Fruit fly (Drosophila melanogaster) whole organism, embryonic: ENCODE results near the gene CG31792.

Source experiments
- Asciz ChIP-seq: fragments of 200-800 bp; sonication (Bioruptor generic); optimal IDR thresholded peaks from 2 replicates; lab custom pipeline; 2017; ENCODE audit warnings: missing biosample characterization, mild to moderate bottlenecking, missing genetic modification characterization, missing genetic modification reagents
- Awh ChIP-seq: fragments of 200-800 bp; sonication (Bioruptor generic); IDR thresholded peaks from 2 replicates; pipeline ENCODE4, ENCODE4 v1.3.6; 2022; ENCODE audit warnings: missing biosample characterization, missing genetic modification characterization
- B-H2 ChIP-seq: fragments of 200-800 bp; sonication (Bioruptor generic); optimal IDR thresholded peaks from 2 replicates; lab custom pipeline; 2018; ENCODE audit warnings: missing biosample characterization, mild to moderate bottlenecking, missing genetic modification characterization
- BEAF-32 ChIP-seq: fragments of 200-800 bp; sonication (Bioruptor generic); optimal IDR thresholded peaks from 3 replicates; lab custom pipeline; 2017; ENCODE audit warnings: missing biosample characterization, missing genetic modification characterization, mild to moderate bottlenecking, moderate library complexity, missing genetic modification reagents
- CG10654 ChIP-seq: fragments of 200-800 bp; sonication (Bioruptor generic); optimal IDR thresholded peaks from 2 replicates; lab custom pipeline; 2016; ENCODE audit warnings: missing biosample characterization, missing genetic modification characterization
- CG10979 ChIP-seq: fragments of 200-800 bp; sonication (Bioruptor generic); optimal IDR thresholded peaks from 2 replicates; lab custom pipeline; 2018; ENCODE audit warnings: missing biosample characterization, mild to moderate bottlenecking, missing genetic modification characterization, moderate library complexity
- CG11085 ChIP-seq: fragments of 200-800 bp; sonication (Bioruptor generic); IDR thresholded peaks from 2 replicates; pipeline ENCODE4 v1.3.6; 2022; ENCODE audit warnings: missing biosample characterization, missing genetic modification characterization
- CG12659 ChIP-seq: fragments of 200-800 bp; sonication (Bioruptor generic); optimal IDR thresholded peaks from 3 replicates; lab custom pipeline; 2017; ENCODE audit warnings: mild to moderate bottlenecking, missing biosample characterization, missing genetic modification reagents, missing genetic modification characterization
- CG13624 ChIP-seq: fragments of 200-800 bp; sonication (Bioruptor generic); optimal IDR thresholded peaks from 2 replicates; lab custom pipeline; 2016; ENCODE audit warnings: missing biosample characterization, missing genetic modification characterization
- CG14860 ChIP-seq: fragments of 200-800 bp; sonication (Bioruptor generic); IDR thresholded peaks from 3 replicates; pipeline ENCODE4 v1.3.6; 2022; ENCODE audit warnings: missing biosample characterization, missing genetic modification characterization; ENCODE audit not compliant: partially characterized antibody
- CG15514 ChIP-seq: fragments of 200-800 bp; sonication (Bioruptor generic); optimal IDR thresholded peaks from 3 replicates; lab custom pipeline; 2017; ENCODE audit warnings: missing biosample characterization, missing genetic modification characterization, mild to moderate bottlenecking, moderate library complexity, missing genetic modification reagents
- CG17612 ChIP-seq: fragments of 200-800 bp; sonication (Bioruptor generic); IDR thresholded peaks from 2 replicates; pipeline ENCODE4 v1.3.6; 2022; ENCODE audit warnings: missing biosample characterization, missing genetic modification characterization
- CG18476 ChIP-seq: fragments of 200-800 bp; sonication (Bioruptor generic); optimal IDR thresholded peaks from 2 replicates; lab custom pipeline; 2016; ENCODE audit warnings: missing biosample characterization, mild to moderate bottlenecking, missing genetic modification characterization
- CG31388 ChIP-seq: fragments of 200-800 bp; sonication (Bioruptor generic); optimal IDR thresholded peaks from 2 replicates; lab custom pipeline; 2016; ENCODE audit warnings: missing biosample characterization, missing genetic modification characterization
- CG32767 ChIP-seq: fragments of 200-800 bp; sonication (Bioruptor generic); IDR thresholded peaks from 2 replicates; pipeline ENCODE4 v1.3.6; 2022; ENCODE audit warnings: missing biosample characterization, missing genetic modification characterization
- CG6813 ChIP-seq: fragments of 200-800 bp; sonication (Bioruptor generic); optimal IDR thresholded peaks from 2 replicates; lab custom pipeline; 2017; ENCODE audit warnings: missing biosample characterization, missing genetic modification characterization, mild to moderate bottlenecking, moderate library complexity, missing genetic modification reagents
- CG7839 ChIP-seq: fragments of 200-800 bp; sonication (Bioruptor generic); optimal IDR thresholded peaks from 3 replicates; lab custom pipeline; 2018; ENCODE audit warnings: missing biosample characterization, mild to moderate bottlenecking, missing genetic modification characterization, moderate library complexity
- CG7963 ChIP-seq: fragments of 200-800 bp; sonication (Bioruptor generic); IDR thresholded peaks from 3 replicates; pipeline ENCODE4 v1.3.6; 2022; ENCODE audit warnings: missing biosample characterization, missing genetic modification characterization; ENCODE audit not compliant: partially characterized antibody
- CG9817 ChIP-seq: fragments of 200-800 bp; sonication (Bioruptor generic); optimal IDR thresholded peaks from 2 replicates; lab custom pipeline; 2018; ENCODE audit warnings: missing biosample characterization, mild to moderate bottlenecking, missing genetic modification characterization, moderate library complexity
- Camta ChIP-seq: fragments of 200-800 bp; sonication (Bioruptor generic); optimal IDR thresholded peaks from 2 replicates; lab custom pipeline; 2016; ENCODE audit warnings: missing biosample characterization, missing genetic modification characterization
- Dad ChIP-seq: fragments of 200-800 bp; sonication (Bioruptor generic); optimal IDR thresholded peaks from 3 replicates; lab custom pipeline; 2016; ENCODE audit warnings: missing biosample characterization, missing genetic modification characterization
- Deaf1 ChIP-seq: fragments of 200-800 bp; optimal IDR thresholded peaks from 3 replicates; lab custom pipeline; 2019; ENCODE audit warnings: missing biosample characterization, mild to moderate bottlenecking, missing genetic modification characterization, moderate library complexity
- Elba2 ChIP-seq: fragments of 200-800 bp; sonication (Bioruptor generic); optimal IDR thresholded peaks from 3 replicates; lab custom pipeline; 2016; ENCODE audit warnings: missing biosample characterization, missing genetic modification characterization
- GATAe ChIP-seq: fragments of 200-800 bp; sonication (Bioruptor generic); conservative IDR thresholded peaks from 2 replicates; pipeline ENCODE4 v1.3.6; 2022; ENCODE audit warnings: missing biosample characterization, missing genetic modification characterization
- HLH4C ChIP-seq: fragments of 200-800 bp; sonication (Bioruptor generic); IDR thresholded peaks from 3 replicates; pipeline ENCODE4 v1.3.6; 2022; ENCODE audit warnings: missing biosample characterization, missing genetic modification characterization; ENCODE audit not compliant: partially characterized antibody
- Lhr ChIP-seq: fragments of 200-800 bp; sonication (Bioruptor generic); optimal IDR thresholded peaks from 3 replicates; lab custom pipeline; 2017; ENCODE audit warnings: mild to moderate bottlenecking, missing biosample characterization, missing genetic modification reagents, missing genetic modification characterization
- Lpt ChIP-seq: fragments of >200 bp; optimal IDR thresholded peaks from 2 replicates; lab custom pipeline; 2018; ENCODE audit warnings: missing biosample characterization, missing genetic modification characterization
- Max ChIP-seq: fragments of 200-800 bp; sonication (Bioruptor generic); optimal IDR thresholded peaks from 2 replicates; lab custom pipeline; 2016; ENCODE audit warnings: missing biosample characterization, mild to moderate bottlenecking, missing genetic modification characterization
- Myb ChIP-seq: fragments of 200-800 bp; sonication (Bioruptor generic); optimal IDR thresholded peaks from 2 replicates; lab custom pipeline; 2016; ENCODE audit warnings: missing biosample characterization, missing genetic modification characterization
- Nf-YC ChIP-seq: fragments of 200-800 bp; optimal IDR thresholded peaks from 3 replicates; lab custom pipeline; 2019; ENCODE audit warnings: missing biosample characterization, mild to moderate bottlenecking, missing genetic modification characterization, moderate library complexity
- Taf1 ChIP-seq: fragments of 200-800 bp; sonication (Bioruptor generic); IDR thresholded peaks from 2 replicates; pipeline ENCODE4 v1.3.6; 2022; ENCODE audit warnings: missing biosample characterization, missing genetic modification characterization
- bcd ChIP-seq: fragments of 200-800 bp; sonication (Bioruptor generic); optimal IDR thresholded peaks from 2 replicates; lab custom pipeline; 2017; ENCODE audit warnings: missing biosample characterization, mild to moderate bottlenecking, missing genetic modification characterization
- crc ChIP-seq: fragments of 200-800 bp; sonication (Bioruptor generic); optimal IDR thresholded peaks from 2 replicates; lab custom pipeline; 2016; ENCODE audit warnings: missing biosample characterization, missing genetic modification characterization
- dimm ChIP-seq: fragments of 200-800 bp; sonication (Bioruptor generic); IDR thresholded peaks from 2 replicates; pipeline ENCODE4 v1.3.6; 2022; ENCODE audit warnings: missing biosample characterization, missing genetic modification characterization
- dmrt99B ChIP-seq: fragments of 200-800 bp; sonication (Bioruptor generic); optimal IDR thresholded peaks from 2 replicates; lab custom pipeline; 2018; ENCODE audit warnings: missing biosample characterization, mild to moderate bottlenecking, missing genetic modification characterization, moderate library complexity
- fd102C ChIP-seq: fragments of 200-800 bp; sonication (Bioruptor generic); optimal IDR thresholded peaks from 2 replicates; lab custom pipeline; 2018; ENCODE audit warnings: missing biosample characterization, mild to moderate bottlenecking, missing genetic modification characterization, moderate library complexity
- fru ChIP-seq: fragments of >200 bp; optimal IDR thresholded peaks from 2 replicates; lab custom pipeline; 2017
- grn ChIP-seq: fragments of 200-800 bp; sonication (Bioruptor generic); optimal IDR thresholded peaks from 3 replicates; lab custom pipeline; 2017; ENCODE audit warnings: missing biosample characterization, missing genetic modification characterization
- gt ChIP-seq: fragments of 200-800 bp; sonication (Bioruptor generic); IDR thresholded peaks from 2 replicates; pipeline ENCODE4 v1.3.6; 2022; ENCODE audit warnings: missing biosample characterization, missing genetic modification characterization
- hb ChIP-seq: fragments of 200-800 bp; sonication (Bioruptor generic); IDR thresholded peaks from 3 replicates; pipeline ENCODE4 v1.3.6; 2022; ENCODE audit warnings: missing biosample characterization, missing genetic modification characterization; ENCODE audit not compliant: partially characterized antibody
- her ChIP-seq: fragments of 200-800 bp; sonication (Bioruptor generic); optimal IDR thresholded peaks from 2 replicates; lab custom pipeline; 2016; ENCODE audit warnings: missing biosample characterization, missing genetic modification characterization
- insv ChIP-seq, 2 experiments: fragments of 200-800 bp; sonication (Bioruptor generic); optimal IDR thresholded peaks; 3 replicates each; lab custom pipeline; 2016 to 2018; ENCODE audit warnings: missing biosample characterization in 2 of 2, missing genetic modification characterization in 2 of 2
- inv ChIP-seq: fragments of 200-800 bp; sonication (Bioruptor generic); IDR thresholded peaks from 2 replicates; pipeline ENCODE4 v1.3.6; 2022; ENCODE audit warnings: missing biosample characterization, missing genetic modification characterization; ENCODE audit not compliant: partially characterized antibody
- maf-S ChIP-seq: fragments of 200-800 bp; sonication (Bioruptor generic); optimal IDR thresholded peaks from 2 replicates; lab custom pipeline; 2016; ENCODE audit warnings: missing biosample characterization, missing genetic modification characterization
- org-1 ChIP-seq: fragments of 200-800 bp; sonication (Bioruptor generic); optimal IDR thresholded peaks from 2 replicates; lab custom pipeline; 2017; ENCODE audit warnings: missing biosample characterization, missing genetic modification characterization
- psq ChIP-seq: fragments of 200-800 bp; sonication (Bioruptor generic); optimal IDR thresholded peaks from 2 replicates; lab custom pipeline; 2017; ENCODE audit warnings: missing biosample characterization, missing genetic modification characterization
- ro ChIP-seq: fragments of 200-800 bp; sonication (Bioruptor generic); IDR thresholded peaks from 2 replicates; pipeline ENCODE4 v1.3.6; 2022; ENCODE audit warnings: missing biosample characterization, missing genetic modification characterization
- run ChIP-seq: fragments of 200-800 bp; sonication (Bioruptor generic); optimal IDR thresholded peaks from 3 replicates; lab custom pipeline; 2018; ENCODE audit warnings: missing biosample characterization, mild to moderate bottlenecking, missing genetic modification characterization
- slou ChIP-seq: fragments of 200-800 bp; sonication (Bioruptor generic); optimal IDR thresholded peaks from 3 replicates; lab custom pipeline; 2016; ENCODE audit warnings: missing biosample characterization, missing genetic modification characterization
- vnd ChIP-seq: fragments of 200-800 bp; sonication (Bioruptor generic); IDR thresholded peaks from 3 replicates; pipeline ENCODE4 v1.3.6; 2022; ENCODE audit warnings: missing biosample characterization, missing genetic modification characterization; ENCODE audit not compliant: partially characterized antibody
- zen2 ChIP-seq: fragments of 200-800 bp; sonication (Bioruptor generic); IDR thresholded peaks from 3 replicates; pipeline ENCODE4 v1.3.6; 2022; ENCODE audit warnings: missing biosample characterization, missing genetic modification characterization; ENCODE audit not compliant: partially characterized antibody

Gene CG31792

dm6 chr2L:18966214-18966556 lies 31.1 kb upstream of the CG31792 start (continued):
- TF ChIP-seq bcd (GFP tag; lab: Kevin White, UChicago) (peak; percentile 75), Taf1 (peak; percentile 95), fd102C (GFP tag; lab: Kevin White, UChicago) (no peak), Nf-YC (tag; lab: Kevin White, UChicago) (peak; percentile 45), zen2 (no peak), CG12659 (peak; percentile 49), gt (GFP tag; lab: Robert Waterston, UW) (no peak), Awh (GFP tag; lab: Robert Waterston, UW) (peak; percentile 71), CG11085 (GFP tag; lab: Robert Waterston, UW) (peak; percentile 88), BEAF-32 (GFP tag; lab: Kevin White, UChicago) (no peak), fru (lab: Kevin White, UChicago) (no peak), CG10654 (GFP tag; lab: Kevin White, UChicago) (peak; percentile 53), ro (GFP tag; lab: Robert Waterston, UW) (peak; percentile 70), GATAe (GFP tag; lab: Robert Waterston, UW) (peak; percentile 89), Camta (GFP tag; lab: Kevin White, UChicago) (no peak), CG13624 (GFP tag; lab: Kevin White, UChicago) (peak; percentile 33), CG6813 (peak; percentile 74), CG18476 (GFP tag; lab: Kevin White, UChicago) (peak; percentile 67), maf-S (peak; percentile 38), CG17612 (GFP tag; lab: Robert Waterston, UW) (peak; percentile 78), Elba2 (GFP tag; lab: Kevin White, UChicago) (peak; percentile 13), vnd (GFP tag; lab: Robert Waterston, UW) (no peak), CG32767 (GFP tag; lab: Robert Waterston, UW) (peak; percentile 87), dimm (peak; percentile 52), CG9817 (tag; lab: Kevin White, UChicago) (peak; percentile 80), org-1 (GFP tag; lab: Kevin White, UChicago) (peak; percentile 58), CG10979 (tag; lab: Kevin White, UChicago) (peak; percentile 56), grn (GFP tag; lab: Kevin White, UChicago) (no peak), Dad (GFP tag; lab: Kevin White, UChicago) (peak; percentile 13), hb (GFP tag; lab: Robert Waterston, UW) (no peak), dmrt99B (tag; lab: Kevin White, UChicago) (peak; percentile 76), slou (GFP tag; lab: Kevin White, UChicago) (peak; percentile 63), CG31388 (GFP tag; lab: Kevin White, UChicago) (peak; percentile 37), insv (GFP tag; optimal IDR thresholded peaks at IDR 0.05; lab: Kevin White, UChicago) (no peak), her (GFP tag; lab: Kevin White, UChicago) (no peak), HLH4C (GFP tag; lab: Robert Waterston, UW) (no peak), CG7839 (tag; lab: Kevin White, UChicago) (peak; percentile 86), Max (GFP tag; lab: Kevin White, UChicago) (peak; percentile 69), Lpt (GFP tag; lab: Kevin White, UChicago) (no peak), Asciz (GFP tag; lab: Kevin White, UChicago) (peak; percentile 13), inv (GFP tag; lab: Robert Waterston, UW) (no peak), CG15514 (GFP tag; lab: Kevin White, UChicago) (peak; percentile 83), CG14860 (no peak), run (tag; lab: Kevin White, UChicago) (peak; percentile 47), crc (GFP tag; lab: Kevin White, UChicago) (no peak), Myb (GFP tag; lab: Kevin White, UChicago) (peak; percentile 13), Lhr (no peak), CG7963 (GFP tag; lab: Robert Waterston, UW) (no peak), Deaf1 (peak; percentile 61), B-H2 (GFP tag; lab: Kevin White, UChicago) (peak; percentile 42), psq (GFP tag; lab: Kevin White, UChicago) (peak; percentile 11)
